Fruit fly (Drosophila melanogaster) S2 (cell line): Measurements from ENCODE around the gene Gr93a.

Experiments
- CG8478 ChIP-seq: fragments of >200 bp; optimal IDR thresholded peaks from 2 replicates; lab custom pipeline; 2018
- CTCF ChIP-seq, 2 experiments: fragments of >200 bp; optimal IDR thresholded peaks; 2 replicates each; lab custom pipeline; 2018

The Gr93a gene

dm6 chr3R:21841474-21842376 lies 9.4 kb downstream of the Gr93a start:
- no peak for TF ChIP-seq CG8478 (lab: Kevin White, UChicago)
- no peak for TF ChIP-seq CTCF (optimal IDR thresholded peaks at IDR 0.05; lab: Kevin White, UChicago)

- no peak for TF ChIP-seq CTCF (optimal IDR thresholded peaks at IDR 0.05; lab: Kevin White, UChicago)
- no peak for TF ChIP-seq CG8478 (lab: Kevin White, UChicago)
Measured at dm6 chr3R:21843665-21844064, 11.4 kb downstream of the Gr93a start, which contains the start of gene Gr93b. Gene Gr93b (minus strand): TSS chr3R:21843765.

DNA sequence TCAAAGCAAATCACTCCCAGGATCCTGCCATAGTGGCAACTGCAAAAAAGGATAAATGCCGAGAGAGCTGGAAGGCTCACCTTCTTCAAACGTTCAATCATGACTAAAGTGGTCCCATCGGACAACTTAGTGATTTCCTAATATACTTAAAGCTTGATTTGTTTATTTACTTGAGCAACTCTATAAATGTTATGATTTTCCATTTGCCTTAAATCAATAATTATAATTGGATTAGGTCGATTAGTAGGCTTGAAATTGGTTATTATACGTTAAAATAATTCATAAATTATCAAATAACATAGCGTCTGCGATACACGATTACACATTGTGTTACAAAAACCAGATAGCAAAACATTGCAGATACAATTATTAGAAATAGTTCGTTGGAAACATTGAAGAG lies 12.9 kb downstream of the Gr93a start, which contains the start of gene Gr93c:
Gene Gr93c, minus strand, starts transcription at position 101 of the 400 bp plus-strand sequence.
- TF ChIP-seq CTCF (optimal IDR thresholded peaks at IDR 0.05; lab: Kevin White, UChicago) (no peak), CG8478 (lab: Kevin White, UChicago) (no peak)

- no peak for TF ChIP-seq CTCF (optimal IDR thresholded peaks at IDR 0.05; lab: Kevin White, UChicago)
- TF ChIP-seq CG8478 (lab: Kevin White, UChicago), result no peak
Measured at dm6 chr3R:21846559-21846958, 14.3 kb downstream of the Gr93a start, which contains the start of gene Gr93d. Gene Gr93d (minus strand): TSS chr3R:21846659.

dm6 chr3R:21847438-21847837 lies 15.1 kb downstream of the Gr93a start:
- TF ChIP-seq CTCF (optimal IDR thresholded peaks at IDR 0.05; lab: Kevin White, UChicago), result no peak
- TF ChIP-seq CG8478 (lab: Kevin White, UChicago), result no peak

DNA sequence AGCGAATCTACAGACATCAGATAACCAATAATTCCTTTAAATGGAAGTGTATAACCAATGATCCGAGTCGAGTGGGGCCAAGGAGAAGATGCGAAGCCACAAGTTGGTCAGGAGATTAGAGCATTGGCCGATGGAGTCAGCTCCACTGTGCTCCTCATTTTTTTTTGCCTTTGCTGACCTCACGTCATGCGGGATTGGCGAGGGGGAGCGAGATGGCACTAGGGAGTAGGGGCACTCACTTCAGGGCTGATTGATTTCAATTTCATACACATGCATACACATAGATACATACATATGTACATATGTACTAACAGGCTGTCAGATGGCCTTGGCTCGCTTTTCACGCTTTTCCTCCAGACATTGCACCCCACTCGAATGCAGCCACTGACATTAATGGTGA lies 16.0 kb downstream of the Gr93a start:
- no peak for TF ChIP-seq CTCF (optimal IDR thresholded peaks at IDR 0.05; lab: Kevin White, UChicago)
- TF ChIP-seq CG8478 (lab: Kevin White, UChicago), result no peak

dm6 chr3R:21848987-21849442 lies 16.7 kb downstream of the Gr93a start:
- no peak for TF ChIP-seq CG8478 (lab: Kevin White, UChicago)
- no peak for TF ChIP-seq CTCF (optimal IDR thresholded peaks at IDR 0.05; lab: Kevin White, UChicago)

DNA sequence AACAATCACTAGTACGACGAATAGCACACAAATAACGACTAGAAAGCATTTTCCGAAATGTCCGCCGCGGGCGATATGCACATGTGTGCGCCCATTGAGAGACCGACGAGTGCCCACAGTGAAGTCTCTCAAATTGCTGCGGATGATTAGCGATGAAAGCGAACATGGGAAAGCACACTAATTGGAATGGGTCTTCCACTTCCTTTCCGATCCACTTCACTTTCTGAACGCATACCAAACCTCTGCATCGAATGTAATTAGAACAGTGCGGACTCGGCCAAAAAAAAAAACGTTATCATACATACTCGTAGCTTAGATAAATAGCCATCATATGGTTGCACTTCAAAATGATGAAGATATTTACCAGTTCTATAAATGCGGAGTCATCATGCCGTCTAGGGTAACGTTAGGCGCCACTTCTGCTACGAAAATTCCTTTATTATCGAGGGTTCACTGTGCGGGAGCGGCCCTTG lies 17.7 kb downstream of the Gr93a start:
- TF ChIP-seq CG8478 (lab: Kevin White, UChicago), result no peak
- TF ChIP-seq CTCF (optimal IDR thresholded peaks at IDR 0.05; lab: Kevin White, UChicago), result peak in 1 of 2 experiments; percentile 6

DNA sequence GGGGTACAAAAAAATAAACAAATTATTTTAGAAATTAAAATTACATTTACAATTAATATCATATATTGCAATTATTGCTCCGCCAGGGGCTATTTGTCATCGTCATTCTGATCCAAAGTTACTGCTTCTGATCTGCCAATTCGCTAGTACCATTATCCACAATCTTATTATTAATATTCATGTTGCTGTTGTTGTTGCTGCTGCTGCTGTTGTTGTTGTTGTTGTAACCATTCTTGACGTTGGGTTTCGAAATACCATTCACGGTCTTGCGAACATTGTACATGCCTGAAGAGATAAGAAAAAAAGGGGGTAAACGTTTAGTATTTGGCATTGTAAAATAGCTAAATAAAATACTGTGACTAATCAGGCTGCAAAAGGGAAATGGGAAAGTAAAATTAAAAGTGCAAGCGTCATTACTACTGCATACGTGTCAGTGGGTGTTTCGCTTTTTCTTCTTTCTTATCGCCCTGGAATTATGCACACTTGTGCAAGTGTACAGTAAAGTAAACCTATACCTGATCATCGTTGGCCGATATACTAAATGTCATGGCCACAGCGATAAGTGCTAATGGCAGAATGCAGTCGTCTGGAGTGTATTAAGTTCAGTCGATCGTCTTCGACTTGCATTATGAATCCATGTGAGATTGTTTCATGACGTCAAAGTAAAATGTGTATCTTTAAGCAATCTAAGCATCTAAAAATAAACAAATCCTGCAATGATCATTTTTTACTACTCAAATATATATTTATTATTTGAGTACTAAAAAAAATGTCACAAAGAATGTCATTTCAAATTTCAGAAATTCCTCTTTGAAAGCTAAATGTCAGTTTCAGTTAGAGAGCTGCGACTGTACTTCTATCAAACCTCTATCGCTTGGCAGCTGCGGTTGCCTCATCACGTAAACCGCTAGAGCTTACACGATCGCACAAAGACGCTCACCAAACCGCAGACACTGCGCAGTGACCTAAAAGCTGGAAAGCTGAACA lies 19.6 kb downstream of the Gr93a start:
- TF ChIP-seq CG8478 (lab: Kevin White, UChicago) (no peak), CTCF (optimal IDR thresholded peaks at IDR 0.05; lab: Kevin White, UChicago) (no peak)

- TF ChIP-seq CTCF (optimal IDR thresholded peaks at IDR 0.05; lab: Kevin White, UChicago), result no peak
- no peak for TF ChIP-seq CG8478 (lab: Kevin White, UChicago)
Measured at dm6 chr3R:21852579-21853233, 20.4 kb downstream of the Gr93a start.

DNA sequence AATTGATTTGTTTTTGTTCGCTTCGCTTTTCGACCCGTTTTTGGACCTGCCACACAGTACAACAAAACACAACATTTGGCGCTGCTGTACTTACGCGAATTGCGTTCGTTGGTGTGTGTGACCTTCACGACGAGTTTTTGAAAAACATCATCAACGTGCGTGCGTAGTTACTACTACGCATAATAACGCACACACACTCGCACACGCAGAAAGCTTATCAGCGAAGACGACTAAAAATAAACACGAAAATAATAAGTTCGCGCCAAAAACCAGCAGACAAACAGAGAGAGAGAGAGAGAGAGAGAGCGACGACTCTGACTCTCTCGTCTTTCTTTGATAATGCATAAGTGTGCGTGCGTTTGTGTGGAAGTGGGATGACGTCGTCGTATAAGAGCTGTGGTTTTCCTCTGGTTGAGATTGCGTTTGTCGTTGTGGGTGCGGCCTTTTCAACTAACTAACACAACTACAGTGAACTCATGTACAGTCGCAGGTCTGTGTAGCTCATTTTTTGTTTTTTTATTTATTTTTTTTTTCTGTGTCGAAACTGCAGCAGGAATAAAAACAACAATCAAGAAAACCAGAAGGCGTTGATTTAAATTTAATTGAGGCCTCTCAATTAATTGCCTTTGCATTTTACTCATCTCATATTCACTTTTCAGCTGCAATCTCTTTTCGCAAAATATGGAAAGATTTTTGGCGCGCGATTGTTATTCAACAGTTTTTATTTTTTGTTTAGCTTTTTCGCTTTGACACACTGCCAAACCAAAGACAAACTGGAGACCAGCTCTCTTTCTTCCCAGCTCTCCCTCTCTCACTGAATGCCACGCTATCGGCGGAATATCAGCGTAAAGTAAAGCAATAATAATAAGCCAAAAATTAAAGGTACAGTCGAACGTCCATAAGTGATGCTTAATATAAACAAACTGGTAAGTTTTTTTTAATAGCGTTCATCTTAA lies 21.6 kb downstream of the Gr93a start:
- no peak for TF ChIP-seq CTCF (optimal IDR thresholded peaks at IDR 0.05; lab: Kevin White, UChicago)
- no peak for TF ChIP-seq CG8478 (lab: Kevin White, UChicago)

dm6 chr3R:21854574-21855468 lies 22.5 kb downstream of the Gr93a start:
- TF ChIP-seq CTCF (optimal IDR thresholded peaks at IDR 0.05; lab: Kevin White, UChicago) (no peak), CG8478 (lab: Kevin White, UChicago) (no peak)
